Worm (Caenorhabditis elegans) whole organism, L4/young adult: ENCODE results near the gene fbxa-81.

Experiments
- W03F9.2 ChIP-seq: fragments of 150-350 bp; optimal IDR thresholded peaks from 2 replicates; lab custom pipeline; 2014; ENCODE audit warnings: missing biosample characterization, missing genetic modification characterization
- dao-5 ChIP-seq: sonication (generic microtip); optimal IDR thresholded peaks from 2 replicates; lab custom pipeline; 2016; ENCODE audit warnings: missing genotype, missing genetic modification characterization, moderate library complexity, missing compliant biosample characterization
- him-1 ChIP-seq: sonication (generic microtip); optimal IDR thresholded peaks from 2 replicates; lab custom pipeline; 2016; ENCODE audit warnings: missing genotype, missing genetic modification reagents, missing genetic modification characterization, missing compliant biosample characterization

Gene fbxa-81

DNA sequence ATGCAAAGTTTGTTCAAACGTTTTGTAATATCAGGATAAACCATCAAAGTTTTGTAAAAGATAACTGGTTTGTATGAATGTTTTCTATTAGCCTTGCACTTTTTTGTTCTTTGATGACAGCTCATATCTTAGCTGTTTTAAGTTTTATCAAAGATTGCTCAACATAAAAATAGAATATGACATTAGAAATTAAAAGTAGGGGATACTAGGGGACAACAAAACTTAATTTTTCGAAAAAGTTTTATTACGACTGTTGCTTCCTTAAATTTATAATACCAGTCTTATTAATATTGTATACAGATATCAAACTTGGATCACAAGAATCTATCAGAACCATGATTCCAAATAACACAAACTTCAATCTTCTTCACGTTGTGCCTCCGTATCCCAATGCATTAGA, 46.1 kb downstream of the fbxa-81 start, which contains the start of gene ztf-14:
TSS of gene ztf-14 (plus strand) at position 301 of the 400 bp plus-strand sequence.
- no peak for TF ChIP-seq dao-5 (tag; lab: Kevin White, UChicago)

DNA sequence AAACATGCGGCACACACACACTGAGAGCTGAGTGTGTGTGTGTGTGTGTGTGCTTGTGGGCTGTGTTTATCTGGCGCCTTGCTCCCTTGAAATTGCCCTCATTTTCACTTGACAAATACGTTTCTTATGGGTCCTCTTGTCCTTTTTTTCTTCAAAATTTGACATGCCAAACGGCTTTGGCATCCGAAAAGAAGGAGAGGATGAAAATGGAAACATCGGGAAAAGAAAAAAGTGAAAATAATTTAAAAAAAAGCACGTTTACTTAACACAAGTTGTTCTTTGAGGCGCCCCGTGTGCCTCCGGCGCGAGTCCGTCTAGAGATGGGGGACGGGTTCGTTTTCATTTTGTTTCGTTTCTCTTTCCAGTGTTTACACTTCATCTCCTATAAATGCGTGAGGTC, 46.8 kb downstream of the fbxa-81 start:
- TF ChIP-seq him-1 (tag; lab: Kevin White, UChicago) (no peak), W03F9.2 (tag; lab: Kevin White, UChicago) (no peak), dao-5 (tag; lab: Kevin White, UChicago) (no peak)

DNA sequence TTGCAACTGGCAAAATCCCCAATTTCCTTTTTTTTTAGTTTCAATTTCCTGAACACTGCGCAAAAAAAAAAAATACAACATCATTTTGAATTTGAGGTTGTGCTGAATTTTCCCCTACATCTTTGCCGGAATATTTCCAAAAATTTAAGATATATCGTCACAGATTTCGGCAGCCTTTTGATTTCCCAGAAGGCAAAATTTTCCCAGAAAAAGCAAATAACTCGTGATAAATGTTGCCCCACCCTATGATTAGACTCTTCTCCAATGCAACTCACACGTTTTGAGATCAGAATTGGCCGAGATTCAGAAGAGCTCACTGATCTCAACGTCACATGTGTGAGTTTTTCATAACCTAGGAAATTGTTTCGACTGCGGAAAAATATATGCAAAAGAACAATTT, 49.5 kb downstream of the fbxa-81 start:
- TF ChIP-seq dao-5 (tag; lab: Kevin White, UChicago), result no peak
- TF ChIP-seq W03F9.2 (tag; lab: Kevin White, UChicago), result no peak
- TF ChIP-seq him-1 (tag; lab: Kevin White, UChicago), result no peak

DNA sequence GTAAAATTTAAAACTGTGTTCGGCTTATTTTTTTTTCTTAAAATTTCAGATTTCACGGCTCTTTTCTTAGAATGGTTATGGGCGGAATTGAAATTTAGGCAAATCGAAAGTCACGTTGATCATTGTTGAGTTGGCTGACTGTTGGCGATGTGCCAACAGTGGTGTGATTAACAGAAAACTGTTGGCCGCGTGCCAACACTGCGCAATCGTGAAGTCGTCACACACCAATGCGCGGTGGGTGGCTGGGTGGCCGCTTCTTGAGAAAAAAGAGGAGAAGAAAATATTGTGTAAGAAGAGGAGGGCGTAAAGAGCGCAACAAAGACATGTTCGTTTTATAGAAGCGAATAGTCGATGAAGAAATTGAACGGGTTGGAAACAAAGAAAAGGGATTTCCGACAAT, 50.8 kb downstream of the fbxa-81 start:
- TF ChIP-seq W03F9.2 (tag; lab: Kevin White, UChicago) (no peak), dao-5 (tag; lab: Kevin White, UChicago) (no peak), him-1 (tag; lab: Kevin White, UChicago) (no peak)
